Worm (Caenorhabditis elegans) whole organism, L4 larva: ENCODE measurements around the gene ced-9.

Source experiments
- cey-2 ChIP-seq: sonication (generic microtip); optimal IDR thresholded peaks from 3 replicates; lab custom pipeline; 2017; ENCODE audit warnings: missing genetic modification characterization, mild to moderate bottlenecking, missing compliant biosample characterization, antibody characterized with exemption, borderline replicate concordance; ENCODE audit not compliant: insufficient read depth
- daf-12 ChIP-seq: fragments of 150-350 bp; optimal IDR thresholded peaks from 2 replicates; lab custom pipeline; 2014; ENCODE audit warnings: missing biosample characterization, missing genetic modification reagents, missing genetic modification characterization
- jun-1 ChIP-seq: fragments of 150-350 bp; optimal IDR thresholded peaks from 2 replicates; lab custom pipeline; 2014; ENCODE audit warnings: missing biosample characterization, missing genetic modification reagents, missing genetic modification characterization
- lin-13 ChIP-seq: fragments of 150-350 bp; optimal IDR thresholded peaks from 2 replicates; lab custom pipeline; 2014; ENCODE audit warnings: missing biosample characterization, missing genetic modification reagents, missing genetic modification characterization
- mdl-1 ChIP-seq, 2 experiments: fragments of 150-350 bp in 1 of 2; sonication (generic microtip) in 1 of 2; optimal IDR thresholded peaks; 2 replicates each; lab custom pipeline; 2014 to 2017; ENCODE audit warnings: missing biosample characterization in 2 of 2, missing genetic modification characterization in 2 of 2
- mep-1 ChIP-seq: fragments of 150-350 bp; sonication (generic microtip); optimal IDR thresholded peaks from 3 replicates; lab custom pipeline; 2014; ENCODE audit warnings: missing biosample characterization, missing genetic modification characterization
- mxl-2 ChIP-seq: fragments of 200-800 bp; sonication (Bioruptor generic); conservative IDR thresholded peaks from 2 replicates; pipeline ENCODE4 v1.3.6; 2022; ENCODE audit warnings: missing genetic modification reagents, missing genetic modification characterization, missing compliant biosample characterization
- nhr-48 ChIP-seq: sonication (generic microtip); optimal IDR thresholded peaks from 2 replicates; lab custom pipeline; 2016; ENCODE audit warnings: mild to moderate bottlenecking, missing genetic modification characterization, missing compliant biosample characterization
- skn-1 ChIP-seq: fragments of 150-350 bp; optimal IDR thresholded peaks from 2 replicates; lab custom pipeline; 2014; ENCODE audit warnings: missing biosample characterization, missing genetic modification characterization
- snpc-4 ChIP-seq: fragments of 150-350 bp; optimal IDR thresholded peaks from 2 replicates; lab custom pipeline; 2014; ENCODE audit warnings: missing biosample characterization, missing genetic modification characterization
- unc-39 ChIP-seq: sonication (generic microtip); optimal IDR thresholded peaks from 2 replicates; lab custom pipeline; 2017; ENCODE audit warnings: missing biosample characterization, missing genetic modification characterization
- zip-11 ChIP-seq: fragments of 200-800 bp; sonication (Bioruptor generic); IDR thresholded peaks from 2 replicates; pipeline ENCODE4 v1.3.6; 2022; ENCODE audit warnings: missing genetic modification characterization, missing compliant biosample characterization

DNA sequence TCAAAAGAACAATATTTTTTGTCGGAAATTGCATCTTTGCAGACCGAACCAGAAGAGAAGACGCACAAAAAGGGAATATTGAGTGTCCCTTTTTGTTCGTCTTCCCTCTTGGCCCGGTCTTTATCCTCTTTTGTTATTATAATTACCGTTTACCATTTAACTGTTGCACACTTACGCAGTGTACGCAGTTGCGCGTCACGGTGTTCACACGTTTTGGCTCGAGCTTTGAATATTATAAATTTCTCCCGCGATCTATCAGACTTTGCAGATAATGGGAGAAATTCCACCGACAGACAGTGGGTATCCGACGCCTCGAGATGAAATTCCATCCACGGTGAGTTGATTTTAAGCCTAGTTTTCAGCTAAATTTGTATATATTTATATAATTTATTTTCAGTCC lies 14.2 kb upstream of the ced-9 start, which contains the start of gene sas-7:
- TF ChIP-seq nhr-48 (tag; lab: Kevin White, UChicago) (no peak), mep-1 (tag; lab: Kevin White, UChicago) (no peak), lin-13 (no peak), zip-11 (GFP tag; lab: Robert Waterston, UW) (no peak), unc-39 (tag; lab: Kevin White, UChicago) (no peak), cey-2 (tag; lab: Kevin White, UChicago) (no peak), snpc-4 (tag; lab: Kevin White, UChicago) (no peak), jun-1 (tag; lab: Kevin White, UChicago) (no peak), mxl-2 (GFP tag; lab: Robert Waterston, UW) (no peak), daf-12 (tag; lab: Kevin White, UChicago) (no peak), skn-1 (tag; lab: Kevin White, UChicago) (no peak), mdl-1 (tag; optimal IDR thresholded peaks at IDR 0.05; lab: Kevin White, UChicago) (no peak)
